Fruit fly (Drosophila melanogaster) whole organism, embryonic: ENCODE results near the gene CG18269.

Source experiments
- CG10321 ChIP-seq: fragments of 200-800 bp; sonication (Bioruptor generic); IDR thresholded peaks from 2 replicates; pipeline ENCODE4 v1.3.6; 2022; ENCODE audit warnings: missing biosample characterization, missing genetic modification characterization
- CG11695 ChIP-seq: fragments of 200-800 bp; sonication (Bioruptor generic); IDR thresholded peaks from 3 replicates; pipeline ENCODE4 v1.3.6; 2022; ENCODE audit warnings: missing biosample characterization, missing genetic modification characterization
- CG11723 ChIP-seq: fragments of 200-800 bp; sonication (Bioruptor generic); optimal IDR thresholded peaks from 2 replicates; lab custom pipeline; 2017; ENCODE audit warnings: missing biosample characterization, mild to moderate bottlenecking, missing genetic modification characterization
- CG12071 ChIP-seq: fragments of 200-800 bp; sonication (Bioruptor generic); optimal IDR thresholded peaks from 3 replicates; lab custom pipeline; 2018; ENCODE audit warnings: missing biosample characterization, mild to moderate bottlenecking, missing genetic modification characterization
- CG1233 ChIP-seq: fragments of 200-800 bp; sonication (Bioruptor generic); optimal IDR thresholded peaks from 4 replicates; lab custom pipeline; 2018; ENCODE audit warnings: missing biosample characterization, mild to moderate bottlenecking, missing genetic modification characterization
- CG15601 ChIP-seq: fragments of 200-800 bp; sonication (Bioruptor generic); optimal IDR thresholded peaks from 3 replicates; lab custom pipeline; 2019; ENCODE audit warnings: missing biosample characterization, mild to moderate bottlenecking, missing genetic modification characterization, moderate library complexity
- CG1647 ChIP-seq: fragments of 200-800 bp; sonication (Bioruptor generic); optimal IDR thresholded peaks from 3 replicates; lab custom pipeline; 2016; ENCODE audit warnings: missing biosample characterization, missing genetic modification characterization
- CG16813 ChIP-seq: fragments of 200-800 bp; sonication (Bioruptor generic); IDR thresholded peaks from 3 replicates; pipeline ENCODE4 v1.3.6; 2022; ENCODE audit warnings: missing biosample characterization, missing genetic modification characterization; ENCODE audit not compliant: partially characterized antibody
- CG16863 ChIP-seq: fragments of 200-800 bp; sonication (Bioruptor generic); optimal IDR thresholded peaks from 3 replicates; lab custom pipeline; 2016; ENCODE audit warnings: missing biosample characterization, missing genetic modification characterization
- CG17612 ChIP-seq: fragments of 200-800 bp; sonication (Bioruptor generic); IDR thresholded peaks from 2 replicates; pipeline ENCODE4 v1.3.6; 2022; ENCODE audit warnings: missing biosample characterization, missing genetic modification characterization
- CG18476 ChIP-seq: fragments of 200-800 bp; sonication (Bioruptor generic); optimal IDR thresholded peaks from 2 replicates; lab custom pipeline; 2016; ENCODE audit warnings: missing biosample characterization, mild to moderate bottlenecking, missing genetic modification characterization
- CG2199 ChIP-seq: fragments of 200-800 bp; sonication (Bioruptor generic); IDR thresholded peaks from 3 replicates; pipeline ENCODE4 v1.3.6; 2022; ENCODE audit warnings: missing biosample characterization, missing genetic modification characterization
- CG2202 ChIP-seq: fragments of 200-800 bp; sonication (Bioruptor generic); optimal IDR thresholded peaks from 2 replicates; lab custom pipeline; 2018; ENCODE audit warnings: missing biosample characterization, mild to moderate bottlenecking, missing genetic modification characterization
- CG42726 ChIP-seq: fragments of 200-800 bp; sonication (Bioruptor generic); IDR thresholded peaks from 2 replicates; pipeline ENCODE4 v1.3.6; 2022; ENCODE audit warnings: missing biosample characterization, missing genetic modification characterization; ENCODE audit not compliant: partially characterized antibody
- CG4404 ChIP-seq: fragments of 200-800 bp; sonication (Bioruptor generic); IDR thresholded peaks from 2 replicates; pipeline ENCODE4 v1.3.6; 2022; ENCODE audit warnings: missing biosample characterization, missing genetic modification characterization
- CG5180 ChIP-seq: fragments of 200-800 bp; sonication (Bioruptor generic); optimal IDR thresholded peaks from 3 replicates; lab custom pipeline; 2017; ENCODE audit warnings: missing biosample characterization, missing genetic modification characterization, mild to moderate bottlenecking, moderate library complexity, missing genetic modification reagents
- CG5245 ChIP-seq: fragments of 200-800 bp; sonication (Bioruptor generic); optimal IDR thresholded peaks from 3 replicates; lab custom pipeline; 2016; ENCODE audit warnings: missing biosample characterization, missing genetic modification characterization
- CG6654 ChIP-seq: fragments of 200-800 bp; sonication (Bioruptor generic); optimal IDR thresholded peaks from 2 replicates; lab custom pipeline; 2017; ENCODE audit warnings: missing biosample characterization, mild to moderate bottlenecking, missing genetic modification characterization
- CG6683 ChIP-seq: fragments of 200-800 bp; sonication (Bioruptor generic); optimal IDR thresholded peaks from 2 replicates; lab custom pipeline; 2017; ENCODE audit warnings: missing biosample characterization, mild to moderate bottlenecking, missing genetic modification characterization, missing genetic modification reagents
- CG6854 ChIP-seq: fragments of 200-800 bp; sonication (Bioruptor generic); optimal IDR thresholded peaks from 3 replicates; lab custom pipeline; 2017; ENCODE audit warnings: missing biosample characterization, mild to moderate bottlenecking, missing genetic modification characterization
- CG8281 ChIP-seq: fragments of 200-800 bp; sonication (Bioruptor generic); optimal IDR thresholded peaks from 2 replicates; lab custom pipeline; 2018; ENCODE audit warnings: missing biosample characterization, mild to moderate bottlenecking, missing genetic modification characterization, moderate library complexity
- CrebB ChIP-seq: fragments of 200-800 bp; sonication (Bioruptor generic); optimal IDR thresholded peaks from 3 replicates; lab custom pipeline; 2018; ENCODE audit warnings: missing biosample characterization, mild to moderate bottlenecking, missing genetic modification characterization
- D19B ChIP-seq: fragments of 200-800 bp; sonication (Bioruptor generic); optimal IDR thresholded peaks from 2 replicates; lab custom pipeline; 2017; ENCODE audit warnings: missing biosample characterization, mild to moderate bottlenecking, missing genetic modification characterization
- Dbx ChIP-seq: fragments of 200-800 bp; sonication (Bioruptor generic); IDR thresholded peaks from 3 replicates; pipeline ENCODE4 v1.3.6; 2022; ENCODE audit warnings: missing biosample characterization, missing genetic modification characterization
- Dfd ChIP-seq, 2 experiments: fragments of >200 bp; optimal IDR thresholded peaks; 2 replicates each; lab custom pipeline; 2017; ENCODE audit warnings: missing biosample characterization in 2 of 2, missing genetic modification characterization in 2 of 2
- Dp ChIP-seq: fragments of 200-800 bp; sonication (Bioruptor generic); optimal IDR thresholded peaks from 2 replicates; lab custom pipeline; 2018; ENCODE audit warnings: missing biosample characterization, mild to moderate bottlenecking, missing genetic modification characterization, moderate library complexity
- Jarid2 ChIP-seq: fragments of 200-800 bp; sonication (Bioruptor generic); optimal IDR thresholded peaks from 3 replicates; lab custom pipeline; 2017; ENCODE audit warnings: mild to moderate bottlenecking, missing biosample characterization, missing genetic modification reagents, missing genetic modification characterization
- Kr ChIP-seq: fragments of 200-800 bp; sonication (Bioruptor generic); optimal IDR thresholded peaks from 2 replicates; lab custom pipeline; 2017; ENCODE audit warnings: missing biosample characterization, mild to moderate bottlenecking, missing genetic modification characterization
- Lim3 ChIP-seq: fragments of 200-800 bp; sonication (Bioruptor generic); IDR thresholded peaks from 2 replicates; pipeline ENCODE4 v1.3.6; 2022; ENCODE audit warnings: missing biosample characterization, missing genetic modification characterization
- Med ChIP-seq: fragments of 200-800 bp; sonication (Bioruptor generic); peaks from one replicate; lab custom pipeline; 2016; ENCODE audit warnings: missing biosample characterization, missing genetic modification characterization, mild to moderate bottlenecking, inconsistent platforms, moderate library complexity
- Nf-YA ChIP-seq: fragments of 200-800 bp; sonication (Bioruptor generic); IDR thresholded peaks from 2 replicates; pipeline ENCODE4 v1.3.6; 2022; ENCODE audit warnings: missing biosample characterization, missing genetic modification characterization
- NfI ChIP-seq: fragments of 200-800 bp; sonication (Bioruptor generic); optimal IDR thresholded peaks from 3 replicates; lab custom pipeline; 2018; ENCODE audit warnings: missing biosample characterization, mild to moderate bottlenecking, missing genetic modification characterization, moderate library complexity
- Sox102F ChIP-seq: fragments of 200-800 bp; sonication (Bioruptor generic); optimal IDR thresholded peaks from 2 replicates; lab custom pipeline; 2018; ENCODE audit warnings: missing biosample characterization, mild to moderate bottlenecking, missing genetic modification characterization, moderate library complexity
- ac ChIP-seq: fragments of 200-800 bp; sonication (Bioruptor generic); optimal IDR thresholded peaks from 3 replicates; lab custom pipeline; 2017; ENCODE audit warnings: missing biosample characterization, mild to moderate bottlenecking, missing genetic modification characterization
- br ChIP-seq: fragments of >200 bp; optimal IDR thresholded peaks from 2 replicates; lab custom pipeline; 2017
- bsh ChIP-seq, 2 experiments: fragments of 200-800 bp; sonication (Bioruptor generic); optimal IDR thresholded peaks; 2 replicates each; lab custom pipeline; 2017 to 2018; ENCODE audit warnings: mild to moderate bottlenecking in 2 of 2, missing biosample characterization in 2 of 2, missing genetic modification characterization in 2 of 2, moderate library complexity in 1 of 2
- chif ChIP-seq, 2 experiments: fragments of 200-800 bp; sonication (Bioruptor generic); optimal IDR thresholded peaks; 3 replicates each; lab custom pipeline; 2016; ENCODE audit warnings: missing biosample characterization in 2 of 2, missing genetic modification characterization in 2 of 2
- dan ChIP-seq: fragments of 200-800 bp; sonication (Bioruptor generic); IDR thresholded peaks from 2 replicates; pipeline ENCODE4 v1.3.6; 2022; ENCODE audit warnings: missing biosample characterization, missing genetic modification characterization
- disco-r ChIP-seq: fragments of 200-800 bp; sonication (Bioruptor generic); optimal IDR thresholded peaks from 2 replicates; lab custom pipeline; 2016; ENCODE audit warnings: missing biosample characterization, missing genetic modification characterization
- eve ChIP-seq, 2 experiments: fragments of >200 bp; optimal IDR thresholded peaks; 2 replicates each; lab custom pipeline; 2017; ENCODE audit warnings: missing biosample characterization in 2 of 2, missing genetic modification characterization in 2 of 2
- fru ChIP-seq: fragments of >200 bp; optimal IDR thresholded peaks from 2 replicates; lab custom pipeline; 2017
- gce ChIP-seq: fragments of 200-800 bp; sonication (Bioruptor generic); IDR thresholded peaks from 3 replicates; pipeline ENCODE4 v1.3.6; 2022; ENCODE audit warnings: missing biosample characterization, missing genetic modification characterization
- klu ChIP-seq: fragments of 200-800 bp; sonication (Bioruptor generic); IDR thresholded peaks from 2 replicates; pipeline ENCODE4 v1.3.6; 2022; ENCODE audit warnings: missing biosample characterization, missing genetic modification characterization
- lilli ChIP-seq: fragments of 200-800 bp; sonication (Bioruptor generic); optimal IDR thresholded peaks from 3 replicates; lab custom pipeline; 2016; ENCODE audit warnings: missing biosample characterization, missing genetic modification characterization
- odd ChIP-seq: fragments of 200-800 bp; sonication (Bioruptor generic); optimal IDR thresholded peaks from 2 replicates; lab custom pipeline; 2017; ENCODE audit warnings: missing biosample characterization, mild to moderate bottlenecking, missing genetic modification characterization
- otp ChIP-seq: fragments of 200-800 bp; sonication (Bioruptor generic); IDR thresholded peaks from 3 replicates; pipeline ENCODE4, ENCODE4 v1.3.6; 2022; ENCODE audit warnings: missing biosample characterization, missing genetic modification characterization
- run ChIP-seq: fragments of 200-800 bp; sonication (Bioruptor generic); optimal IDR thresholded peaks from 3 replicates; lab custom pipeline; 2018; ENCODE audit warnings: missing biosample characterization, mild to moderate bottlenecking, missing genetic modification characterization
- schlank ChIP-seq: fragments of 200-800 bp; sonication (Bioruptor generic); optimal IDR thresholded peaks from 2 replicates; lab custom pipeline; 2018; ENCODE audit warnings: missing biosample characterization, mild to moderate bottlenecking, missing genetic modification characterization
- shn ChIP-seq: fragments of 200-800 bp; sonication (Bioruptor generic); optimal IDR thresholded peaks from 3 replicates; lab custom pipeline; 2016; ENCODE audit warnings: missing biosample characterization, missing genetic modification characterization
- so ChIP-seq: fragments of 200-800 bp; sonication (Bioruptor generic); IDR thresholded peaks from 3 replicates; pipeline ENCODE4 v1.3.6; 2022; ENCODE audit warnings: missing biosample characterization, missing genetic modification characterization
- tll ChIP-seq, 2 experiments: fragments of 200-800 bp in 1 of 2; fragments of >200 bp in 1 of 2; sonication (Bioruptor generic) in 1 of 2; optimal IDR thresholded peaks; 2 replicates each; lab custom pipeline; 2017 to 2019; ENCODE audit warnings: missing biosample characterization in 2 of 2, missing genetic modification characterization in 2 of 2, mild to moderate bottlenecking in 1 of 2, moderate library complexity in 1 of 2

Gene CG18269

DNA sequence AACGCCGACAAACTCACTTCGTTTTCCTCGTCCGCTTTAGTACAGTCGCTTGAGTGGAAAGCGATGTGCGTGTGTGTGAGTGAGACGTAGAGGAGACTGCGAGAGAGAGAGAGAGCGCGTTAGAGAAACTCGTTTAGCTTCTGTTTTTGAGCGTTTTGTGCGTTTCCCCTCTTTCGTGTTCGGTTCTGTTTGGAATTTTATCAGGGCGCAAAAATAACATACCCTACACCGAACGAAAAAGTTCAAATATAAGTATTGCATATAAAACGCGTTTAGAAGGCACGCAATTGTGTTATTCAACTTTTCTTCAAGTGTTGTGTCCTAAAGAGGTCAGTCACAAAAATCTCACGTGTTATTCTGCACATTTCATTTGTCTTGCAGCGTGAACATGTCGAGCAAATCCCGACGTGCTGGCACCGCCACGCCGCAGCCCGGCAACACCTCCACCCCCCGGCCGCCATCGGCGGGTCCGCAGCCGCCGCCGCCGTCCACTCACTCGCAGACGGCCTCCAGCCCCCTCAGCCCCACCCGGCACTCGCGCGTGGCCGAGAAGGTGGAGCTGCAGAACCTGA lies 8.6 kb upstream of the CG18269 start (continued):
- no peak for TF ChIP-seq Dfd (GFP tag; optimal IDR thresholded peaks at IDR 0.05; lab: Kevin White, UChicago)
- TF ChIP-seq shn (GFP tag; lab: Kevin White, UChicago): peak; percentile 54
- no peak for TF ChIP-seq dan
- no peak for TF ChIP-seq CG11723
- TF ChIP-seq CrebB (tag; lab: Kevin White, UChicago): peak; percentile 36
- TF ChIP-seq Jarid2 (GFP tag; lab: Kevin White, UChicago): no peak
- TF ChIP-seq CG2202: no peak
- TF ChIP-seq so (GFP tag; lab: Robert Waterston, UW): peak; percentile 70; the same call in 1 of the 3 replicates
- TF ChIP-seq CG5245 (GFP tag; lab: Kevin White, UChicago): no peak
- TF ChIP-seq CG6654 (GFP tag; lab: Kevin White, UChicago): no peak
- peak; percentile 45 for TF ChIP-seq NfI (GFP tag; lab: Kevin White, UChicago)
- TF ChIP-seq Kr (GFP tag; lab: Kevin White, UChicago): no peak
- TF ChIP-seq CG42726: peak; percentile 54; the same call in 1 of the 2 replicates
- TF ChIP-seq schlank (tag; lab: Kevin White, UChicago): peak; percentile 14
- 0 out of 2 replicates have a peak, but pooled peaks have one; percentile 23 for TF ChIP-seq CG4404
- TF ChIP-seq CG12071 (GFP tag; lab: Kevin White, UChicago): peak; percentile 32
- TF ChIP-seq tll (GFP tag; optimal IDR thresholded peaks at IDR 0.05; lab: Kevin White, UChicago): no peak
- TF ChIP-seq otp (GFP tag; lab: Robert Waterston, UW): 0 out of 3 replicates have a peak, but pooled peaks have one; percentile 18
- TF ChIP-seq disco-r (GFP tag; lab: Kevin White, UChicago): no peak
- no peak for TF ChIP-seq CG18476 (GFP tag; lab: Kevin White, UChicago)
- no peak for TF ChIP-seq br (lab: Kevin White, UChicago)
- no peak for TF ChIP-seq Lim3 (GFP tag; lab: Robert Waterston, UW)
- no peak for TF ChIP-seq CG10321
- TF ChIP-seq fru (lab: Kevin White, UChicago): no peak
- no peak for TF ChIP-seq Dbx
- TF ChIP-seq odd (GFP tag; lab: Kevin White, UChicago): peak; percentile 53
- peak in 1 of 2 experiments; percentile 11 for TF ChIP-seq chif (GFP tag; optimal IDR thresholded peaks at IDR 0.05; lab: Kevin White, UChicago)
- no peak for TF ChIP-seq CG17612 (GFP tag; lab: Robert Waterston, UW)
- no peak for TF ChIP-seq Nf-YA (GFP tag; lab: Robert Waterston, UW)
- TF ChIP-seq bsh (GFP tag; optimal IDR thresholded peaks at IDR 0.05; lab: Kevin White, UChicago): peak in 1 of 2 experiments; percentile 55
- TF ChIP-seq CG16813 (GFP tag; lab: Robert Waterston, UW): peak; percentile 36; the same call in 1 of the 3 replicates
- peak; percentile 58 for TF ChIP-seq CG6854 (GFP tag; lab: Kevin White, UChicago)
- TF ChIP-seq CG16863: peak; percentile 36
- TF ChIP-seq lilli: peak; percentile 71
- TF ChIP-seq Sox102F (GFP tag; lab: Kevin White, UChicago): no peak
- peak; percentile 95 for TF ChIP-seq Med
- no peak for TF ChIP-seq CG6683 (GFP tag; lab: Kevin White, UChicago)
- no peak for TF ChIP-seq ac (GFP tag; lab: Kevin White, UChicago)
- TF ChIP-seq CG1647 (GFP tag; lab: Kevin White, UChicago): no peak
- TF ChIP-seq Dp (GFP tag; lab: Kevin White, UChicago): no peak
- TF ChIP-seq CG2199 (GFP tag; lab: Robert Waterston, UW): no peak
- TF ChIP-seq CG8281: no peak
- no peak for TF ChIP-seq eve (GFP tag; optimal IDR thresholded peaks at IDR 0.05; lab: Kevin White, UChicago)
- no peak for TF ChIP-seq CG15601
- no peak for TF ChIP-seq run (tag; lab: Kevin White, UChicago)
- TF ChIP-seq klu (GFP tag; lab: Robert Waterston, UW): no peak
- peak; percentile 70 for TF ChIP-seq CG11695 (GFP tag; lab: Robert Waterston, UW)
- TF ChIP-seq CG5180 (GFP tag; lab: Kevin White, UChicago): no peak
- no peak for TF ChIP-seq D19B
- TF ChIP-seq gce (GFP tag; lab: Robert Waterston, UW): peak; percentile 36; the same call in 1 of the 3 replicates
- TF ChIP-seq CG1233 (GFP tag; lab: Kevin White, UChicago): no peak
